Worm (Caenorhabditis elegans) whole organism, young adult: Measurements from ENCODE around the gene cogc-2.

Experiments
- B0019.2 ChIP-seq: fragments of 200-800 bp; sonication (Bioruptor generic); conservative IDR thresholded peaks from 2 replicates; pipeline ENCODE4 v1.3.6; 2022; ENCODE audit warnings: missing genetic modification reagents, missing genetic modification characterization, missing compliant biosample characterization
- B0261.1 ChIP-seq: sonication (generic microtip); optimal IDR thresholded peaks from 2 replicates; lab custom pipeline; 2016; ENCODE audit warnings: mild to moderate bottlenecking, missing genetic modification characterization, moderate library complexity, missing compliant biosample characterization
- B0336.3 ChIP-seq: fragments of 200-800 bp; sonication (Bioruptor generic); IDR thresholded peaks from 2 replicates; pipeline ENCODE4 v1.3.6; 2022; ENCODE audit warnings: missing genetic modification characterization, missing compliant biosample characterization
- F22D6.2 ChIP-seq: sonication (generic microtip); optimal IDR thresholded peaks from 2 replicates; lab custom pipeline; 2016; ENCODE audit warnings: mild to moderate bottlenecking, missing genetic modification characterization, missing compliant biosample characterization
- F33H1.4 ChIP-seq: fragments of 200-800 bp; sonication (Bioruptor generic); IDR thresholded peaks from 2 replicates; pipeline ENCODE4 v1.3.6; 2022; ENCODE audit warnings: missing genetic modification reagents, missing genetic modification characterization, missing compliant biosample characterization
- F37B4.10 ChIP-seq: fragments of 200-800 bp; sonication (Bioruptor generic); IDR thresholded peaks from 2 replicates; pipeline ENCODE4 v1.3.6; 2022; ENCODE audit warnings: missing genetic modification characterization, missing compliant biosample characterization
- F39B2.1 ChIP-seq: fragments of 200-800 bp; sonication (Bioruptor generic); IDR thresholded peaks from 2 replicates; pipeline ENCODE4 v1.3.6; 2022; ENCODE audit warnings: missing genetic modification reagents, missing genetic modification characterization, missing compliant biosample characterization
- F52B5.7 ChIP-seq: sonication (generic microtip); optimal IDR thresholded peaks from 2 replicates; lab custom pipeline; 2016; ENCODE audit warnings: mild to moderate bottlenecking, missing genetic modification characterization, missing compliant biosample characterization
- Y56A3A.18 ChIP-seq: fragments of 200-800 bp; sonication (Bioruptor generic); IDR thresholded peaks from 2 replicates; pipeline ENCODE4 v1.3.6; 2022; ENCODE audit warnings: missing genetic modification reagents, missing genetic modification characterization, missing compliant biosample characterization
- akir-1 ChIP-seq: fragments of 200-800 bp; sonication (Bioruptor generic); optimal IDR thresholded peaks from 2 replicates; lab custom pipeline; 2018; ENCODE audit warnings: mild to moderate bottlenecking, missing genetic modification characterization, moderate library complexity, missing compliant biosample characterization
- aptf-3 ChIP-seq: fragments of 200-800 bp; sonication (Bioruptor generic); IDR thresholded peaks from 2 replicates; pipeline ENCODE4 v1.3.6; 2022; ENCODE audit warnings: missing genetic modification characterization, missing compliant biosample characterization
- cebp-1 ChIP-seq, 2 experiments: fragments of 200-800 bp in 1 of 2; sonication (Bioruptor generic) in 1 of 2; sonication (generic microtip) in 1 of 2; IDR thresholded peaks in 1 of 2; optimal IDR thresholded peaks in 1 of 2; 2 replicates each; pipeline versions ENCODE4 v1.3.6 to Lab custom; 2017 to 2022; ENCODE audit warnings: missing compliant biosample characterization in 2 of 2, missing genetic modification characterization in 2 of 2, mild to moderate bottlenecking in 1 of 2, missing genetic modification reagents in 1 of 2, moderate library complexity in 1 of 2
- ceh-27 ChIP-seq: fragments of 200-800 bp; sonication (Bioruptor generic); optimal IDR thresholded peaks from 2 replicates; lab custom pipeline; 2018; ENCODE audit warnings: mild to moderate bottlenecking, missing genetic modification characterization, moderate library complexity, missing compliant biosample characterization
- dpff-1 ChIP-seq: sonication (generic microtip); optimal IDR thresholded peaks from 2 replicates; lab custom pipeline; 2017; ENCODE audit warnings: mild to moderate bottlenecking, missing genetic modification characterization, missing compliant biosample characterization
- dpl-1 ChIP-seq: fragments of 150-350 bp; optimal IDR thresholded peaks from 2 replicates; lab custom pipeline; 2014; ENCODE audit warnings: missing biosample characterization, missing genetic modification reagents, missing genetic modification characterization
- efl-1 ChIP-seq: fragments of 150-350 bp; optimal IDR thresholded peaks from 2 replicates; lab custom pipeline; 2014; ENCODE audit warnings: missing biosample characterization, missing genetic modification reagents, missing genetic modification characterization
- egrh-3 ChIP-seq: fragments of 200-800 bp; sonication (Bioruptor generic); IDR thresholded peaks from 2 replicates; pipeline ENCODE4 v1.3.6; 2022; ENCODE audit warnings: missing genetic modification reagents, missing genetic modification characterization, missing compliant biosample characterization
- gei-17 ChIP-seq: fragments of 200-800 bp; sonication (Bioruptor generic); optimal IDR thresholded peaks from 2 replicates; lab custom pipeline; 2018; ENCODE audit warnings: mild to moderate bottlenecking, missing genetic modification characterization, missing compliant biosample characterization
- him-1 ChIP-seq: sonication (generic microtip); optimal IDR thresholded peaks from 2 replicates; lab custom pipeline; 2016; ENCODE audit warnings: missing genotype, missing genetic modification reagents, missing genetic modification characterization, missing compliant biosample characterization
- hlh-26 ChIP-seq: fragments of 200-800 bp; sonication (Bioruptor generic); conservative IDR thresholded peaks from 2 replicates; pipeline ENCODE4 v1.3.6; 2022; ENCODE audit warnings: missing genetic modification reagents, missing genetic modification characterization, missing compliant biosample characterization
- hsf-1 ChIP-seq: fragments of 200-800 bp; sonication (Bioruptor generic); IDR thresholded peaks from 2 replicates; pipeline ENCODE4 v1.3.6; 2022; ENCODE audit warnings: missing genetic modification reagents, missing genetic modification characterization, missing compliant biosample characterization
- madf-6 ChIP-seq: fragments of 200-800 bp; sonication (Bioruptor generic); IDR thresholded peaks from 2 replicates; pipeline ENCODE4 v1.3.6; 2022; ENCODE audit warnings: missing genetic modification reagents, missing genetic modification characterization, missing compliant biosample characterization
- mxl-1 ChIP-seq: sonication (generic microtip); optimal IDR thresholded peaks from 2 replicates; lab custom pipeline; 2016; ENCODE audit warnings: missing genetic modification characterization, missing compliant biosample characterization
- nfyb-1 ChIP-seq: fragments of 200-800 bp; sonication (Bioruptor generic); IDR thresholded peaks from 2 replicates; pipeline ENCODE4 v1.3.6; 2022; ENCODE audit warnings: missing genetic modification reagents, missing genetic modification characterization, missing compliant biosample characterization
- nhr-120 ChIP-seq: fragments of 200-800 bp; sonication (Bioruptor generic); IDR thresholded peaks from 2 replicates; pipeline ENCODE4 v1.3.6; 2022; ENCODE audit warnings: missing genetic modification characterization, missing compliant biosample characterization
- nhr-80 ChIP-seq: sonication (generic microtip); optimal IDR thresholded peaks from 2 replicates; lab custom pipeline; 2016; ENCODE audit warnings: missing genetic modification characterization, missing compliant biosample characterization
- nhr-90 ChIP-seq: sonication (generic microtip); optimal IDR thresholded peaks from 2 replicates; lab custom pipeline; 2016; ENCODE audit warnings: missing genotype, mild to moderate bottlenecking, missing genetic modification characterization, missing compliant biosample characterization
- repo-1 ChIP-seq: sonication (generic microtip); optimal IDR thresholded peaks from 2 replicates; lab custom pipeline; 2017; ENCODE audit warnings: mild to moderate bottlenecking, missing genetic modification characterization, missing compliant biosample characterization
- sdz-38 ChIP-seq: sonication (generic microtip); optimal IDR thresholded peaks from 2 replicates; lab custom pipeline; 2016; ENCODE audit warnings: missing genotype, missing genetic modification characterization, missing compliant biosample characterization
- snpc-3.4 ChIP-seq: sonication (generic microtip); optimal IDR thresholded peaks from 2 replicates; lab custom pipeline; 2017; ENCODE audit warnings: missing genetic modification characterization, mild to moderate bottlenecking, missing compliant biosample characterization, antibody characterized with exemption, moderate library complexity, missing genotype, missing genetic modification reagents
- snpc-4 ChIP-seq, 5 experiments: fragments of 150-350 bp in 1 of 5; sonication (generic microtip) in 4 of 5; optimal IDR thresholded peaks; 2 replicates each; lab custom pipeline; 2014 to 2018; ENCODE audit warnings: missing genetic modification characterization in 5 of 5, missing biosample characterization in 3 of 5, antibody characterized with exemption in 2 of 5, mild to moderate bottlenecking in 2 of 5, missing compliant biosample characterization in 2 of 5, missing genotype in 2 of 5, moderate library complexity in 2 of 5, missing genetic modification reagents in 1 of 5
- unc-130 ChIP-seq: sonication (generic microtip); optimal IDR thresholded peaks from 2 replicates; lab custom pipeline; 2016; ENCODE audit warnings: missing genetic modification reagents, missing genetic modification characterization, missing compliant biosample characterization
- xnd-1 ChIP-seq: sonication (generic microtip); optimal IDR thresholded peaks from 2 replicates; lab custom pipeline; 2016; ENCODE audit warnings: missing genotype, missing genetic modification reagents, missing genetic modification characterization, missing compliant biosample characterization
- zfh-2 ChIP-seq: fragments of 200-800 bp; sonication (Bioruptor generic); conservative IDR thresholded peaks from 2 replicates; pipeline ENCODE4 v1.3.6; 2022; ENCODE audit warnings: missing genetic modification reagents, missing genetic modification characterization, missing compliant biosample characterization
- ztf-28 ChIP-seq: fragments of 200-800 bp; sonication (Bioruptor generic); IDR thresholded peaks from 2 replicates; pipeline ENCODE4 v1.3.6; 2022; ENCODE audit warnings: missing genetic modification reagents, missing genetic modification characterization, missing compliant biosample characterization
- ztf-3 ChIP-seq: fragments of 200-800 bp; sonication (Bioruptor generic); optimal IDR thresholded peaks from 2 replicates; lab custom pipeline; 2018; ENCODE audit warnings: mild to moderate bottlenecking, missing genetic modification characterization, missing compliant biosample characterization
- ztf-6 ChIP-seq: fragments of 200-800 bp; sonication (Bioruptor generic); IDR thresholded peaks from 2 replicates; pipeline ENCODE4 v1.3.6; 2022; ENCODE audit warnings: missing genetic modification reagents, missing genetic modification characterization, missing compliant biosample characterization

The cogc-2 gene

ce11 chrIV:7012731-7013445 is 26.5 kb downstream of the cogc-2 start:
- TF ChIP-seq snpc-4 (GFP tag; optimal IDR thresholded peaks at IDR 0.05; lab: Kevin White, UChicago), result no peak
- TF ChIP-seq snpc-4 (tag; optimal IDR thresholded peaks at IDR 0.05; lab: Kevin White, UChicago), result peak in 1 of 4 experiments; percentile 5
- peak; percentile 79 for TF ChIP-seq zfh-2 (GFP tag; lab: Robert Waterston, UW)
- peak; percentile 41; the same call in 1 of the 2 replicates for TF ChIP-seq egrh-3
- TF ChIP-seq aptf-3, result no peak

ce11 chrIV:7012214-7012613 is 27.2 kb downstream of the cogc-2 start:
- TF ChIP-seq nhr-120 (no peak), dpff-1 (tag; lab: Kevin White, UChicago) (no peak)

DNA sequence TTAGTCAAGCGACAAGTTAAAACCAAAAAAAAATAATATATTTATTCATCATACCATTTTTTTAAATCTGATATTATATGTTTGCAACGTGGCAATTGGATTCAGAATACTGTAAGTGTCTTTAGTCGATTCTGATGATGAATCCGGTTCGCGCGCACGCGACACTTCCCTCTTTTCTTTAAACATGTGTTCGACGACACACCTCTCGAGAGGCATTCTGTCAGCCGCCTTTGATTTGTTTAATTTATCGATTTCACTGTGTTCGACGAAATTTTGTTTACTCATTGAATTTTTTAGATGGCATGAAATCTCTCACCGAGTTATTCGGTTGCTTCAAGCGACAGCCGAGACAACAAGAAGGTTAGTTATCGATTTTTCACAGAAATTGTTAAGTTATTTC is 27.7 kb downstream of the cogc-2 start, which contains the start of gene trxr-1:
trxr-1 (plus strand) TSS at position 227 of the 400 bp plus-strand sequence.
- TF ChIP-seq mxl-1 (tag; lab: Kevin White, UChicago), result no peak
- TF ChIP-seq B0019.2, result no peak
- TF ChIP-seq xnd-1 (tag; lab: Kevin White, UChicago), result no peak
- no peak for TF ChIP-seq him-1 (tag; lab: Kevin White, UChicago)
- TF ChIP-seq snpc-3.4 (tag; lab: Kevin White, UChicago), result no peak
- TF ChIP-seq B0336.3 (GFP tag; lab: Robert Waterston, UW), result no peak
- TF ChIP-seq gei-17 (GFP tag; lab: Kevin White, UChicago), result no peak
- TF ChIP-seq ztf-28 (GFP tag; lab: Robert Waterston, UW), result no peak
- no peak for TF ChIP-seq hlh-26 (GFP tag; lab: Robert Waterston, UW)
- TF ChIP-seq F37B4.10 (GFP tag; lab: Robert Waterston, UW), result no peak
- no peak for TF ChIP-seq dpl-1
- no peak for TF ChIP-seq nhr-80 (tag; lab: Kevin White, UChicago)
- TF ChIP-seq sdz-38 (tag; lab: Kevin White, UChicago), result no peak
- TF ChIP-seq F39B2.1 (GFP tag; lab: Robert Waterston, UW), result no peak
- TF ChIP-seq, all 124 proteins: peak for 0

ce11 chrIV:7010835-7011234 is 28.5 kb downstream of the cogc-2 start, which contains the start of gene C25A8.1:
Gene C25A8.1 (plus strand): TSS chrIV:7011135.
- no peak for TF ChIP-seq ztf-3 (GFP tag; lab: Kevin White, UChicago)
- TF ChIP-seq Y56A3A.18 (GFP tag; lab: Robert Waterston, UW), result no peak
- TF ChIP-seq F52B5.7 (tag; lab: Kevin White, UChicago), result no peak
- TF ChIP-seq madf-6 (GFP tag; lab: Robert Waterston, UW), result no peak
- TF ChIP-seq cebp-1 (GFP tag; IDR thresholded peaks at IDR 0.05; lab: Robert Waterston, UW), result no peak
- TF ChIP-seq cebp-1 (tag; optimal IDR thresholded peaks at IDR 0.05; lab: Kevin White, UChicago), result no peak
- TF ChIP-seq unc-130, result no peak
- no peak for TF ChIP-seq repo-1 (tag; lab: Kevin White, UChicago)
- TF ChIP-seq nhr-90, result no peak
- no peak for TF ChIP-seq ceh-27 (GFP tag; lab: Kevin White, UChicago)
- TF ChIP-seq F33H1.4 (GFP tag; lab: Robert Waterston, UW), result no peak
- TF ChIP-seq nfyb-1, result no peak
- TF ChIP-seq akir-1 (GFP tag; lab: Kevin White, UChicago), result no peak
- no peak for TF ChIP-seq F22D6.2 (tag; lab: Kevin White, UChicago)
- TF ChIP-seq B0261.1, result no peak
- no peak for TF ChIP-seq hsf-1 (GFP tag; lab: Robert Waterston, UW)
- no peak for TF ChIP-seq efl-1 (GFP tag; lab: Kevin White, UChicago)
- no peak for TF ChIP-seq ztf-6 (GFP tag; lab: Robert Waterston, UW)
- TF ChIP-seq, all 124 proteins: peak for 0
